Fruit fly (Drosophila melanogaster): ENCODE results near the gene CG31373.

The CG31373 gene

dm6 chr3R:10680825-10681681 is 28.1 kb downstream of the CG31373 start, which contains the start of gene Phyhd1 (continued):
- TF ChIP-seq sim (GFP tag; IDR thresholded peaks at IDR 0.05) (peak; percentile 72; the same call in 1 of the 2 replicates), CG12659 (GFP tag; optimal IDR thresholded peaks at IDR 0.05) (peak; percentile 93), scrt (GFP tag; optimal IDR thresholded peaks at IDR 0.05) (peak; percentile 91), Kr (GFP tag; optimal IDR thresholded peaks at IDR 0.05) (no peak), CG7556 (GFP tag; optimal IDR thresholded peaks at IDR 0.05) (peak; percentile 97), zen (tag; optimal IDR thresholded peaks at IDR 0.05) (peak; percentile 80), sens-2 (GFP tag; IDR thresholded peaks at IDR 0.05) (peak; percentile 87), CG1647 (GFP tag; optimal IDR thresholded peaks at IDR 0.05) (peak; percentile 94), CG32767 (GFP tag; IDR thresholded peaks at IDR 0.05) (peak; percentile 90), HmgD (GFP tag; optimal IDR thresholded peaks at IDR 0.05) (peak; percentile 95), CG10431 (GFP tag; optimal IDR thresholded peaks at IDR 0.05) (peak; percentile 24), CG12236 (GFP tag; optimal IDR thresholded peaks at IDR 0.05) (peak; percentile 91), Dll (GFP tag; IDR thresholded peaks at IDR 0.05; ENCODE audit: partially characterized antibody) (no peak), p53 (GFP tag; optimal IDR thresholded peaks at IDR 0.05) (peak; percentile 39), Neu2 (GFP tag; optimal IDR thresholded peaks at IDR 0.05; ENCODE audit: borderline replicate concordance) (peak; percentile 61), dysf (GFP tag; IDR thresholded peaks at IDR 0.05) (peak; percentile 96), klu (GFP tag; IDR thresholded peaks at IDR 0.05) (peak; percentile 89), C15 (GFP tag; IDR thresholded peaks at IDR 0.05) (peak; percentile 73; the same call in 1 of the 3 replicates), CG8089 (GFP tag; optimal IDR thresholded peaks at IDR 0.05) (peak; percentile 94), esg (GFP tag; conservative IDR thresholded peaks at IDR 0.05) (peak; percentile 94), gfzf (GFP tag; optimal IDR thresholded peaks at IDR 0.05) (peak; percentile 10), shn (GFP tag; optimal IDR thresholded peaks at IDR 0.05) (peak; percentile 93), pb (GFP tag; optimal IDR thresholded peaks at IDR 0.05) (peak; percentile 90), az2 (GFP tag; optimal IDR thresholded peaks at IDR 0.05) (peak; percentile 96), jigr1 (GFP tag; IDR thresholded peaks at IDR 0.05) (peak; percentile 83; the same call in 2 of the 3 replicates), crc (GFP tag; optimal IDR thresholded peaks at IDR 0.05) (peak; percentile 87), ems (GFP tag; optimal IDR thresholded peaks at IDR 0.05) (peak; percentile 95), Atf3 (GFP tag; optimal IDR thresholded peaks at IDR 0.05) (peak; percentile 91), CG2712 (tag; optimal IDR thresholded peaks at IDR 0.05) (peak; percentile 96), pum (GFP tag; optimal IDR thresholded peaks at IDR 0.05) (peak; percentile 90), sima (GFP tag; optimal IDR thresholded peaks at IDR 0.05) (peak; percentile 87), tgo (GFP tag; IDR thresholded peaks at IDR 0.05) (peak; percentile 92), CG13424 (tag; optimal IDR thresholded peaks at IDR 0.05) (peak; percentile 91), H15 (GFP tag; IDR thresholded peaks at IDR 0.05) (peak; percentile 87), CG4424 (GFP tag; optimal IDR thresholded peaks at IDR 0.05) (peak; percentile 93), NC2α (GFP tag; optimal IDR thresholded peaks at IDR 0.05) (peak; percentile 93), Mad (GFP tag; optimal IDR thresholded peaks at IDR 0.05) (peak; percentile 92), E2f2 (GFP tag; IDR thresholded peaks at IDR 0.05) (peak; percentile 76), Optix (GFP tag; IDR thresholded peaks at IDR 0.05) (peak; percentile 82), Doc3 (GFP tag; IDR thresholded peaks at IDR 0.05; ENCODE audit: partially characterized antibody) (no peak), CG16815 (GFP tag; optimal IDR thresholded peaks at IDR 0.05) (peak; percentile 93), chif (GFP tag; optimal IDR thresholded peaks at IDR 0.05) (peak; percentile 95 to 97), wdn (GFP tag; IDR thresholded peaks at IDR 0.05) (peak; percentile 96), bigmax (GFP tag; optimal IDR thresholded peaks at IDR 0.05) (peak; percentile 2), CG12769 (tag; optimal IDR thresholded peaks at IDR 0.05) (peak; percentile 97), CG4328 (GFP tag; optimal IDR thresholded peaks at IDR 0.05) (peak; percentile 37), Fer3 (tag; optimal IDR thresholded peaks at IDR 0.05) (peak; percentile 93), Drgx (GFP tag; IDR thresholded peaks at IDR 0.05) (peak; percentile 86), CG33557 (GFP tag; optimal IDR thresholded peaks at IDR 0.05) (peak; percentile 59)

Measured in whole organism, embryonic.